Worm (Caenorhabditis elegans) whole organism, L1 larva: ENCODE measurements around the gene F35H10.3.

ENCODE experiments used
- C16A3.4 ChIP-seq: fragments of 150-350 bp; optimal IDR thresholded peaks from 2 replicates; lab custom pipeline; 2014; ENCODE audit warnings: missing biosample characterization, missing genetic modification characterization
- Y116A8C.19 ChIP-seq: sonication (generic microtip); optimal IDR thresholded peaks from 2 replicates; lab custom pipeline; 2016; ENCODE audit warnings: missing compliant biosample characterization, missing genetic modification characterization, borderline replicate concordance
- ceh-82 ChIP-seq, 3 experiments: fragments of 150-350 bp in 1 of 3; sonication (generic microtip) in 2 of 3; optimal IDR thresholded peaks; 2 replicates each; lab custom pipeline; 2014 to 2017; ENCODE audit warnings: missing biosample characterization in 3 of 3, missing genetic modification characterization in 3 of 3
- efl-1 ChIP-seq, 4 experiments: fragments of 150-350 bp; optimal IDR thresholded peaks in 3 of 4; peaks in 1 of 4; 1 replicate in 1 of 4; 2 replicates in 3 of 4; lab custom pipeline; 2014; ENCODE audit warnings: missing biosample characterization in 2 of 4, missing genetic modification characterization in 2 of 4, missing genetic modification reagents in 2 of 4
- fkh-10 ChIP-seq: sonication (generic microtip); optimal IDR thresholded peaks from 2 replicates; lab custom pipeline; 2017; ENCODE audit warnings: missing biosample characterization, missing genetic modification reagents, missing genetic modification characterization
- lin-14 ChIP-seq: fragments of 200-800 bp; sonication (Bioruptor generic); optimal IDR thresholded peaks from 2 replicates; lab custom pipeline; 2018; ENCODE audit warnings: mild to moderate bottlenecking, missing genetic modification characterization, moderate library complexity, missing compliant biosample characterization
- nhr-19 ChIP-seq: fragments of 200-800 bp; sonication (Bioruptor generic); conservative IDR thresholded peaks from 2 replicates; pipeline ENCODE4 v1.3.6; 2022; ENCODE audit warnings: missing genetic modification characterization, missing compliant biosample characterization
- nhr-237 ChIP-seq: fragments of 150-350 bp; optimal IDR thresholded peaks from 2 replicates; lab custom pipeline; 2014; ENCODE audit warnings: missing biosample characterization, missing genetic modification characterization
- nhr-28 ChIP-seq: fragments of 150-350 bp; optimal IDR thresholded peaks from 2 replicates; lab custom pipeline; 2014; ENCODE audit warnings: missing biosample characterization, missing genetic modification characterization
- nhr-85 ChIP-seq: sonication (generic microtip); peaks from one replicate; lab custom pipeline; 2016; ENCODE audit warnings: missing genetic modification characterization, inconsistent platforms, missing compliant biosample characterization
- pqm-1 ChIP-seq: sonication (generic microtip); optimal IDR thresholded peaks from 3 replicates; lab custom pipeline; 2017; ENCODE audit warnings: missing biosample characterization, missing genetic modification characterization
- rnt-1 ChIP-seq: sonication (generic microtip); optimal IDR thresholded peaks from 2 replicates; lab custom pipeline; 2016; ENCODE audit warnings: mild to moderate bottlenecking, missing genetic modification characterization, moderate library complexity, missing compliant biosample characterization
- unc-62 ChIP-seq: fragments of 150-350 bp; optimal IDR thresholded peaks from 2 replicates; lab custom pipeline; 2014; ENCODE audit warnings: missing biosample characterization, missing genetic modification reagents, missing genetic modification characterization
- zip-4 ChIP-seq: fragments of 200-800 bp; sonication (Bioruptor generic); optimal IDR thresholded peaks from 2 replicates; lab custom pipeline; 2018; ENCODE audit warnings: mild to moderate bottlenecking, missing genetic modification characterization, moderate library complexity, missing compliant biosample characterization

ce11 chrIV:8302648-8303161, 23.1 kb upstream of the F35H10.3 start:
- TF ChIP-seq rnt-1 (tag; lab: Kevin White, UChicago) (no peak), pqm-1 (tag; lab: Kevin White, UChicago) (no peak), C16A3.4 (tag; lab: Kevin White, UChicago) (no peak), Y116A8C.19 (tag; lab: Kevin White, UChicago) (no peak), nhr-19 (GFP tag; lab: Robert Waterston, UW) (no peak), unc-62 (GFP tag; lab: Kevin White, UChicago) (no peak), nhr-85 (tag; lab: Kevin White, UChicago) (peak; percentile 90), zip-4 (GFP tag; lab: Kevin White, UChicago) (no peak), efl-1 (optimal IDR thresholded peaks at IDR 0.05; lab: Kevin White, UChicago) (no peak), efl-1 (GFP tag; optimal IDR thresholded peaks at IDR 0.05 in 1 of 2; lab: Kevin White, UChicago) (no peak), fkh-10 (GFP tag; lab: Kevin White, UChicago) (no peak), lin-14 (peak; percentile 30), nhr-237 (tag; lab: Kevin White, UChicago) (no peak), ceh-82 (tag; optimal IDR thresholded peaks at IDR 0.05; lab: Kevin White, UChicago) (no peak), nhr-28 (tag; lab: Kevin White, UChicago) (no peak)
